Worm (Caenorhabditis elegans): ENCODE results near the gene srxa-6.

DNA sequence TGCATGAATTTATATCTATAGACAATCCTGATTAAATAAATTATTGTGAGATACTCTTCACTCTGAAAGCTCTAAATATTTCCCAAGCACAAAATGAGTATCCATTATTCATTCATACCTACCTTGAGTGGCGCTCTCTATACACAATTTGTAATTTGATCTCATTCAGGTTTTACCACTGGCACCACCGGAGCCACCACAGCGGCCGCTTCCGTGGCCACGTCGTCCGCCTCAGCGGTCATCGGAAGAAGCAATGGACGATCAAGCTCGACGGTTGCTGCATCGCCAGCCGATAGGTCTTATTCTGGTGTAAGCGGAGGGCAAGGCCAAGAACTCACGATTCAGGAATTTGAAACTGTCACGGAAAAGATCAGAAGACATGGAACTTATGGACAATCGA lies 22.5 kb downstream of the srxa-6 start:
- no peak for TF ChIP-seq ztf-29 (GFP tag; IDR thresholded peaks at IDR 0.05)
- TF ChIP-seq flt-1 (GFP tag; IDR thresholded peaks at IDR 0.05), result no peak
- no peak for TF ChIP-seq ztf-23 (GFP tag; IDR thresholded peaks at IDR 0.05)
- TF ChIP-seq klf-2 (GFP tag; conservative IDR thresholded peaks at IDR 0.05), result no peak
- no peak for TF ChIP-seq T22C8.4 (GFP tag; IDR thresholded peaks at IDR 0.05)
- no peak for TF ChIP-seq tab-1 (GFP tag; IDR thresholded peaks at IDR 0.05)
- TF ChIP-seq cog-1 (tag; optimal IDR thresholded peaks at IDR 0.05), result no peak
- TF ChIP-seq ref-1 (GFP tag; conservative IDR thresholded peaks at IDR 0.05), result no peak
- no peak for TF ChIP-seq med-1 (GFP tag; optimal IDR thresholded peaks at IDR 0.05; ENCODE audit: insufficient read depth)

All from whole organism, midembryonic.